Worm (Caenorhabditis elegans): ENCODE results near the gene chil-26.

ce11 chrII:9482529-9482928, 7.7 kb downstream of the chil-26 start:
- TF ChIP-seq aly-1 (tag; optimal IDR thresholded peaks at IDR 0.05) (no peak), ama-1 (optimal IDR thresholded peaks at IDR 0.05) (no peak), flt-1 (GFP tag; IDR thresholded peaks at IDR 0.05) (no peak), B0310.2 (tag; optimal IDR thresholded peaks at IDR 0.05) (no peak), F13C5.2 (tag; optimal IDR thresholded peaks at IDR 0.05) (no peak), tbx-37 (GFP tag; conservative IDR thresholded peaks at IDR 0.05) (no peak), hnd-1 (tag; optimal IDR thresholded peaks at IDR 0.05) (no peak), pes-1 (GFP tag; IDR thresholded peaks at IDR 0.05) (no peak), hmg-4 (GFP tag; optimal IDR thresholded peaks at IDR 0.05) (no peak), ceh-36 (tag; optimal IDR thresholded peaks at IDR 0.05) (no peak)
